Fruit fly (Drosophila melanogaster) whole organism, adult: ENCODE data around the gene CG2898.
A peak's percentile ranks its signal among the peaks of the same experiment; 100 is the strongest.

Source experiments
- CG1620 ChIP-seq: fragments of 200-800 bp; sonication (Bioruptor generic); optimal IDR thresholded peaks from 2 replicates; lab custom pipeline; 2016; ENCODE audit warnings: missing biosample characterization, missing genetic modification characterization
- CG33017 ChIP-seq: fragments of 200-800 bp; sonication (Bioruptor generic); optimal IDR thresholded peaks from 2 replicates; lab custom pipeline; 2018; ENCODE audit warnings: missing biosample characterization, mild to moderate bottlenecking, missing genetic modification characterization, moderate library complexity
- CG7101 ChIP-seq: fragments of 200-800 bp; sonication (Bioruptor generic); optimal IDR thresholded peaks from 2 replicates; lab custom pipeline; 2018; ENCODE audit warnings: missing biosample characterization, mild to moderate bottlenecking, missing genetic modification characterization, moderate library complexity
- Hr96 ChIP-seq: fragments of 200-800 bp; sonication (Bioruptor generic); optimal IDR thresholded peaks from 2 replicates; lab custom pipeline; 2016; ENCODE audit warnings: missing biosample characterization, missing genetic modification characterization
- bab1 ChIP-seq: fragments of 200-800 bp; sonication (Bioruptor generic); optimal IDR thresholded peaks from 3 replicates; lab custom pipeline; 2019; ENCODE audit warnings: missing biosample characterization, mild to moderate bottlenecking, missing genetic modification characterization, moderate library complexity
- cnc ChIP-seq, 2 experiments: fragments of >200 bp; optimal IDR thresholded peaks; 2 replicates each; lab custom pipeline; 2017
- ovo ChIP-seq: fragments of 200-800 bp; sonication (Bioruptor generic); optimal IDR thresholded peaks from 2 replicates; lab custom pipeline; 2016; ENCODE audit warnings: missing biosample characterization, missing genetic modification characterization
- pad ChIP-seq: fragments of 200-800 bp; sonication (Bioruptor generic); optimal IDR thresholded peaks from 3 replicates; lab custom pipeline; 2017; ENCODE audit warnings: missing biosample characterization, missing genetic modification characterization, mild to moderate bottlenecking, moderate library complexity, missing genetic modification reagents

DNA sequence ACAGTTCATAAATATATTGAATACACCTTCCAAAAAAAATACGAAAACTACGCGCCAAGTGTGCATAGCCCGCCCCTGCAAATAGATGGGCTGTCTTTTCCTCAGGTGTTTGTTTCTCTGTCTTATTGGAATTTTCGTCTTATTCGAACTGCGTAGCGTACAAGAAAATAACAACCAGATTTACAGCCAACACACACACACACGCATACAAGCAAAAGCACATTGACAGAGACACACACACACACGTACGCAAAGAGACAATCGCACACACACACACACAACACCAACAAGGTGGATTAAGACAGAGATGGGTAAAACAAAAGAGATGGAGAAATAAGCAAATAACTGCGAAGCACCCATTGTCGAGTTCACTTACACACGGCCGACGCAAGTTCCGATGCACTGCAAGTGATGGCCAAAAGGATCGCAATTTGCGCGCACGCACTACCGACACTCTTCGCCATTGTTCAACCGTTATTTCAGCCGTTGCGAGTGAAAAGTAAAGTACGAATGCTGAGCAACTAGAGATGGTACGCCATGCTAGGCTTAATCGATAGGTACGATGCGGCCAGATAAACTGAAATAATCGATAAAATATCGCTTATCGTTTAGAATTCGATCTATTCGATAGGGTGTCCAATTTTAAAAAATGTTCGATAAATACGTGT lies 9.3 kb upstream of the CG2898 start:
- peak; percentile 38 for TF ChIP-seq pad (GFP tag; lab: Kevin White, UChicago)
- peak; percentile 12 for TF ChIP-seq CG1620
- TF ChIP-seq bab1 (GFP tag; lab: Kevin White, UChicago) = peak; percentile 75
- peak; percentile 11 for TF ChIP-seq CG7101 (tag; lab: Kevin White, UChicago)
- no peak for TF ChIP-seq Hr96 (GFP tag; lab: Kevin White, UChicago)
- peak; percentile 84 for TF ChIP-seq ovo (GFP tag; lab: Kevin White, UChicago)
- TF ChIP-seq cnc (optimal IDR thresholded peaks at IDR 0.05; lab: Kevin White, UChicago) = no peak
- no peak for TF ChIP-seq CG33017 (tag; lab: Kevin White, UChicago)
